Fruit fly (Drosophila melanogaster) whole organism, adult: ENCODE data around the gene blanks.

Source experiments
- CG5204 ChIP-seq: fragments of 200-800 bp; sonication (Bioruptor generic); optimal IDR thresholded peaks from 2 replicates; lab custom pipeline; 2016; ENCODE audit warnings: missing biosample characterization, missing genetic modification characterization
- Clk ChIP-seq: fragments of 200-800 bp; sonication (Bioruptor generic); optimal IDR thresholded peaks from 2 replicates; lab custom pipeline; 2017; ENCODE audit warnings: missing biosample characterization, missing genetic modification characterization
- cnc ChIP-seq, 2 experiments: fragments of >200 bp; optimal IDR thresholded peaks; 2 replicates each; lab custom pipeline; 2017

DNA sequence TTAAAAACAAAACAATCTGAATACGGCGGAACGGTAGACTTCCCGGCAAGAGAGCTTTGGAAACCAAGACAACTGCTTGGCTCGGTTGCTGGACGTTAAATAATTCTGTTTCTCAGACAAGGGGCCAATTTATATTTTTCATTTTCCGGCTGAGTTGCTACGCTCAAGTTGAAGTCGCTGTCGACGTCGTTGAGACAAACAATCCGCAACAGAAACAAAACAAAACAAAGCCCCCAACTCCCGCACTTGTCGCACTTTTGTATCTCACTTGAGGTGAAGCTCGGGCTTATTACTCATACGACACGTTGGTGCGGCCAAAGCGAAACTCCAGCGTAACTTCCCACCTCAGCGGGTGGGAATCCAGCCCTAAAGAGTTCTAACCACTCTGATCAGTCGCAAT, 36.9 kb upstream of the blanks start, which contains the start of gene CG13285:
- TF ChIP-seq cnc (optimal IDR thresholded peaks at IDR 0.05; lab: Kevin White, UChicago) = no peak
- TF ChIP-seq Clk (GFP tag; lab: Kevin White, UChicago) = no peak
- TF ChIP-seq CG5204 (GFP tag; lab: Kevin White, UChicago) = no peak
